ENCODE assay signal across 1 fruit fly cellular context in genomic region chr2L:21142972-21143385, dm6.
TF ChIP-seq lines count a peak whose summit lies in the region.

Gene pths (plus strand): TSS chr2L:21143229.

TF ChIP-seq in whole organism, embryonic, 481 proteins besides CTCF, POLR2A, EP300 and RAD21 (continued from another document and continues in another):
- TF ChIP-seq CG13287 (GFP tag; IDR thresholded peaks at IDR 0.05; lab: Robert Waterston, UW; ENCODE audit: partially characterized antibody) = peak; percentile 78
- TF ChIP-seq HLHmδ (GFP tag; optimal IDR thresholded peaks at IDR 0.05; lab: Kevin White, UChicago) = no peak
- peak; percentile 38 for TF ChIP-seq CG7786 (GFP tag; optimal IDR thresholded peaks at IDR 0.05; lab: Kevin White, UChicago)
- no peak for TF ChIP-seq Stat92E (GFP tag; optimal IDR thresholded peaks at IDR 0.05; lab: Kevin White, UChicago)
- TF ChIP-seq CG6654 (GFP tag; optimal IDR thresholded peaks at IDR 0.05; lab: Kevin White, UChicago) = no peak
- no peak for TF ChIP-seq CG14965 (GFP tag; optimal IDR thresholded peaks at IDR 0.05; lab: Kevin White, UChicago; ENCODE audit: borderline replicate concordance)
- TF ChIP-seq CG1233 (GFP tag; optimal IDR thresholded peaks at IDR 0.05; lab: Kevin White, UChicago) = no peak
- TF ChIP-seq Oli (tag; optimal IDR thresholded peaks at IDR 0.05; lab: Kevin White, UChicago) = no peak
- no peak for TF ChIP-seq yki (optimal IDR thresholded peaks at IDR 0.05; lab: Kevin White, UChicago)
- peak; percentile 3 for TF ChIP-seq CG3163 (GFP tag; optimal IDR thresholded peaks at IDR 0.05; lab: Kevin White, UChicago)
- peak; percentile 2 for TF ChIP-seq Sry-β (GFP tag; optimal IDR thresholded peaks at IDR 0.05; lab: Kevin White, UChicago)
- peak; percentile 64 for TF ChIP-seq stwl (tag; optimal IDR thresholded peaks at IDR 0.05; lab: Kevin White, UChicago)
- peak; percentile 75; the same call in 1 of the 3 replicates for TF ChIP-seq CG11456 (GFP tag; IDR thresholded peaks at IDR 0.05; lab: Robert Waterston, UW)
- TF ChIP-seq slbo (GFP tag; IDR thresholded peaks at IDR 0.05; lab: Robert Waterston, UW) = peak; percentile 75
- TF ChIP-seq gce (GFP tag; IDR thresholded peaks at IDR 0.05; lab: Robert Waterston, UW) = no peak
- TF ChIP-seq CG15073 (GFP tag; optimal IDR thresholded peaks at IDR 0.05; lab: Kevin White, UChicago) = no peak
- TF ChIP-seq Meics (GFP tag; optimal IDR thresholded peaks at IDR 0.05; lab: Kevin White, UChicago) = no peak
- TF ChIP-seq zf30C (GFP tag; optimal IDR thresholded peaks at IDR 0.05; lab: Kevin White, UChicago) = no peak
- TF ChIP-seq trem (tag; optimal IDR thresholded peaks at IDR 0.05; lab: Kevin White, UChicago) = peak; percentile 61
- TF ChIP-seq dpn (GFP tag; optimal IDR thresholded peaks at IDR 0.05; lab: Kevin White, UChicago) = peak; percentile 15 to 65
- no peak for TF ChIP-seq Fer1 (GFP tag; optimal IDR thresholded peaks at IDR 0.05; lab: Kevin White, UChicago)
- peak; percentile 68 for TF ChIP-seq CG9817 (tag; optimal IDR thresholded peaks at IDR 0.05; lab: Kevin White, UChicago)
- TF ChIP-seq CG8944 (GFP tag; optimal IDR thresholded peaks at IDR 0.05; lab: Kevin White, UChicago) = peak; percentile 59
- TF ChIP-seq croc (GFP tag; conservative IDR thresholded peaks at IDR 0.05; lab: Robert Waterston, UW) = no peak
- TF ChIP-seq fd64A (GFP tag; optimal IDR thresholded peaks at IDR 0.05; lab: Kevin White, UChicago) = no peak
- peak; percentile 65 for TF ChIP-seq CG32532 (GFP tag; IDR thresholded peaks at IDR 0.05; lab: Robert Waterston, UW)
- TF ChIP-seq Asciz (GFP tag; optimal IDR thresholded peaks at IDR 0.05; lab: Kevin White, UChicago) = no peak
- no peak for TF ChIP-seq CG15479 (GFP tag; optimal IDR thresholded peaks at IDR 0.05; lab: Kevin White, UChicago)
- TF ChIP-seq Atf6 (GFP tag; IDR thresholded peaks at IDR 0.05; lab: Robert Waterston, UW) = no peak
- no peak for TF ChIP-seq sqz (GFP tag; optimal IDR thresholded peaks at IDR 0.05; lab: Kevin White, UChicago)
- peak; percentile 74 for TF ChIP-seq nerfin-2 (GFP tag; IDR thresholded peaks at IDR 0.05; lab: Robert Waterston, UW; ENCODE audit: partially characterized antibody)
- no peak for TF ChIP-seq CrebB (tag; optimal IDR thresholded peaks at IDR 0.05; lab: Kevin White, UChicago)
- no peak for TF ChIP-seq CG12071 (GFP tag; optimal IDR thresholded peaks at IDR 0.05; lab: Kevin White, UChicago)
- TF ChIP-seq pita (GFP tag; optimal IDR thresholded peaks at IDR 0.05; lab: Kevin White, UChicago) = no peak
- peak; percentile 72 for TF ChIP-seq zen (tag; optimal IDR thresholded peaks at IDR 0.05; lab: Kevin White, UChicago)
- peak; percentile 37 for TF ChIP-seq CG10654 (GFP tag; optimal IDR thresholded peaks at IDR 0.05; lab: Kevin White, UChicago)
- peak; percentile 45 for TF ChIP-seq grn (GFP tag; optimal IDR thresholded peaks at IDR 0.05; lab: Kevin White, UChicago)
- TF ChIP-seq zen2 (GFP tag; IDR thresholded peaks at IDR 0.05; lab: Robert Waterston, UW; ENCODE audit: partially characterized antibody) = no peak; the same call in 2 of the 3 replicates
- TF ChIP-seq kay (GFP tag; optimal IDR thresholded peaks at IDR 0.05; lab: Kevin White, UChicago) = no peak
- TF ChIP-seq ci (GFP tag; IDR thresholded peaks at IDR 0.05; lab: Robert Waterston, UW) = no peak
- peak; percentile 31 for TF ChIP-seq CG4617 (GFP tag; optimal IDR thresholded peaks at IDR 0.05; lab: Kevin White, UChicago; ENCODE audit: borderline replicate concordance)
- TF ChIP-seq gt (GFP tag; IDR thresholded peaks at IDR 0.05; lab: Robert Waterston, UW) = no peak
- TF ChIP-seq CG13123 (GFP tag; optimal IDR thresholded peaks at IDR 0.05; lab: Kevin White, UChicago) = peak; percentile 22
- 0 out of 3 replicates have a peak, but pooled peaks have one; percentile 25 for TF ChIP-seq tgo (GFP tag; IDR thresholded peaks at IDR 0.05; lab: Robert Waterston, UW)
- no peak for TF ChIP-seq Drgx (GFP tag; IDR thresholded peaks at IDR 0.05; lab: Robert Waterston, UW)
- peak; percentile 8 for TF ChIP-seq CG9797 (GFP tag; optimal IDR thresholded peaks at IDR 0.05; lab: Kevin White, UChicago)
- no peak for TF ChIP-seq CG7839 (tag; optimal IDR thresholded peaks at IDR 0.05; lab: Kevin White, UChicago)
- no peak for TF ChIP-seq dmrt99B (tag; optimal IDR thresholded peaks at IDR 0.05; lab: Kevin White, UChicago)
- TF ChIP-seq maf-S (GFP tag; optimal IDR thresholded peaks at IDR 0.05; lab: Kevin White, UChicago) = peak; percentile 50
- TF ChIP-seq tap (tag; optimal IDR thresholded peaks at IDR 0.05; lab: Kevin White, UChicago) = no peak
- peak; percentile 39 for TF ChIP-seq MBD-R2 (GFP tag; IDR thresholded peaks at IDR 0.05; lab: Robert Waterston, UW)
- TF ChIP-seq CG6272 (GFP tag; IDR thresholded peaks at IDR 0.05; lab: Robert Waterston, UW) = peak; percentile 42; the same call in 1 of the 2 replicates
- TF ChIP-seq grau (tag; optimal IDR thresholded peaks at IDR 0.05; lab: Kevin White, UChicago) = peak; percentile 44
- peak; percentile 29 for TF ChIP-seq tx (GFP tag; optimal IDR thresholded peaks at IDR 0.05; lab: Kevin White, UChicago)
- TF ChIP-seq Ravus (GFP tag; IDR thresholded peaks at IDR 0.05; lab: Robert Waterston, UW) = no peak
- peak; percentile 90 for TF ChIP-seq Dref (GFP tag; IDR thresholded peaks at IDR 0.05; lab: Robert Waterston, UW)
- TF ChIP-seq Sox102F (GFP tag; optimal IDR thresholded peaks at IDR 0.05; lab: Kevin White, UChicago) = no peak
- TF ChIP-seq jing (GFP tag; optimal IDR thresholded peaks at IDR 0.05; lab: Kevin White, UChicago) = no peak
- no peak for TF ChIP-seq H2.0 (GFP tag; IDR thresholded peaks at IDR 0.05; lab: Robert Waterston, UW)
- peak in 1 of 2 experiments; percentile 73 for TF ChIP-seq Dfd (GFP tag; optimal IDR thresholded peaks at IDR 0.05; lab: Kevin White, UChicago)
- TF ChIP-seq al (GFP tag; IDR thresholded peaks at IDR 0.05; lab: Robert Waterston, UW) = no peak
- TF ChIP-seq stc (GFP tag; IDR thresholded peaks at IDR 0.05; lab: Robert Waterston, UW) = no peak
- TF ChIP-seq CG18599 (GFP tag; optimal IDR thresholded peaks at IDR 0.05; lab: Kevin White, UChicago) = no peak
- TF ChIP-seq tup (GFP tag; optimal IDR thresholded peaks at IDR 0.05; lab: Kevin White, UChicago) = no peak
- TF ChIP-seq CG18476 (GFP tag; optimal IDR thresholded peaks at IDR 0.05; lab: Kevin White, UChicago) = no peak
- TF ChIP-seq lola (GFP tag; optimal IDR thresholded peaks at IDR 0.05; lab: Kevin White, UChicago) = peak in 2 of 3 experiments; percentile 5 to 80
- TF ChIP-seq CG7987 (GFP tag; optimal IDR thresholded peaks at IDR 0.05; lab: Kevin White, UChicago) = no peak
- peak; percentile 35 for TF ChIP-seq pum (GFP tag; optimal IDR thresholded peaks at IDR 0.05; lab: Kevin White, UChicago)
- TF ChIP-seq CG5953 (GFP tag; IDR thresholded peaks at IDR 0.05; lab: Robert Waterston, UW) = no peak
- TF ChIP-seq CG8765 (GFP tag; IDR thresholded peaks at IDR 0.05; lab: Robert Waterston, UW) = no peak
- TF ChIP-seq ro (GFP tag; IDR thresholded peaks at IDR 0.05; lab: Robert Waterston, UW) = no peak
- no peak for TF ChIP-seq CG14050 (GFP tag; IDR thresholded peaks at IDR 0.05; lab: Robert Waterston, UW)
- peak; percentile 41 for TF ChIP-seq NfI (GFP tag; optimal IDR thresholded peaks at IDR 0.05; lab: Kevin White, UChicago)
- no peak for TF ChIP-seq cas (GFP tag; IDR thresholded peaks at IDR 0.05; lab: Robert Waterston, UW)
- peak; percentile 38 for TF ChIP-seq CG13424 (tag; optimal IDR thresholded peaks at IDR 0.05; lab: Kevin White, UChicago)
- TF ChIP-seq unc-4 (GFP tag; IDR thresholded peaks at IDR 0.05; lab: Robert Waterston, UW; ENCODE audit: partially characterized antibody) = peak; percentile 74
- TF ChIP-seq CG11085 (GFP tag; IDR thresholded peaks at IDR 0.05; lab: Robert Waterston, UW) = peak; percentile 58; the same call in 1 of the 2 replicates
- TF ChIP-seq HHEX (GFP tag; optimal IDR thresholded peaks at IDR 0.05; lab: Kevin White, UChicago) = no peak
- no peak for TF ChIP-seq insv (GFP tag; optimal IDR thresholded peaks at IDR 0.05; lab: Kevin White, UChicago)
- no peak for TF ChIP-seq dimm (GFP tag; IDR thresholded peaks at IDR 0.05; lab: Robert Waterston, UW)
- TF ChIP-seq CG18619 (GFP tag; optimal IDR thresholded peaks at IDR 0.05; lab: Kevin White, UChicago) = no peak
- TF ChIP-seq pho (GFP tag; optimal IDR thresholded peaks at IDR 0.05; lab: Kevin White, UChicago) = peak; percentile 68
- no peak for TF ChIP-seq Lim3 (GFP tag; IDR thresholded peaks at IDR 0.05; lab: Robert Waterston, UW)
- no peak for TF ChIP-seq CG6254 (GFP tag; optimal IDR thresholded peaks at IDR 0.05; lab: Kevin White, UChicago)
- peak; percentile 97 for TF ChIP-seq dm (GFP tag; optimal IDR thresholded peaks at IDR 0.05; lab: Kevin White, UChicago)
- peak; percentile 56 for TF ChIP-seq pnt (GFP tag; optimal IDR thresholded peaks at IDR 0.05; lab: Kevin White, UChicago)
- TF ChIP-seq CG9727 (GFP tag; optimal IDR thresholded peaks at IDR 0.05; lab: Kevin White, UChicago) = no peak
- no peak for TF ChIP-seq ara (GFP tag; IDR thresholded peaks at IDR 0.05; lab: Robert Waterston, UW)
- TF ChIP-seq mam (GFP tag; optimal IDR thresholded peaks at IDR 0.05; lab: Kevin White, UChicago) = peak; percentile 79
- TF ChIP-seq Poxn (GFP tag; IDR thresholded peaks at IDR 0.05; lab: Robert Waterston, UW) = no peak
- TF ChIP-seq fru (optimal IDR thresholded peaks at IDR 0.05; lab: Kevin White, UChicago) = no peak
- TF ChIP-seq tin (GFP tag; optimal IDR thresholded peaks at IDR 0.05; lab: Kevin White, UChicago) = peak; percentile 42
- no peak for TF ChIP-seq rib (GFP tag; IDR thresholded peaks at IDR 0.05; lab: Robert Waterston, UW)
- TF ChIP-seq CG8388 (GFP tag; optimal IDR thresholded peaks at IDR 0.05; lab: Kevin White, UChicago) = no peak
- peak; percentile 82 for TF ChIP-seq CG9932 (GFP tag; IDR thresholded peaks at IDR 0.05; lab: Robert Waterston, UW)
- TF ChIP-seq CG14710 (tag; optimal IDR thresholded peaks at IDR 0.05; lab: Kevin White, UChicago) = peak; percentile 67
- TF ChIP-seq CkIIα-i1 (GFP tag; IDR thresholded peaks at IDR 0.05; lab: Robert Waterston, UW) = no peak
- TF ChIP-seq CG3847 (GFP tag; IDR thresholded peaks at IDR 0.05; lab: Robert Waterston, UW) = peak; percentile 59; the same call in 1 of the 2 replicates
- no peak; the same call in 2 of the 3 replicates for TF ChIP-seq CG34422 (GFP tag; IDR thresholded peaks at IDR 0.05; lab: Robert Waterston, UW)
- no peak for TF ChIP-seq CG10462 (GFP tag; optimal IDR thresholded peaks at IDR 0.05; lab: Kevin White, UChicago)
- no peak for TF ChIP-seq Nf-YB (GFP tag; optimal IDR thresholded peaks at IDR 0.05; lab: Kevin White, UChicago)
- peak; percentile 8 for TF ChIP-seq CG13775 (GFP tag; optimal IDR thresholded peaks at IDR 0.05; lab: Kevin White, UChicago)
- peak; percentile 54 for TF ChIP-seq NFAT (GFP tag; IDR thresholded peaks at IDR 0.05; lab: Robert Waterston, UW)
- no peak for TF ChIP-seq ham (GFP tag; IDR thresholded peaks at IDR 0.05; lab: Robert Waterston, UW)
- no peak for TF ChIP-seq Sox100B (GFP tag; optimal IDR thresholded peaks at IDR 0.05; lab: Kevin White, UChicago)
- TF ChIP-seq CG42726 (GFP tag; IDR thresholded peaks at IDR 0.05; lab: Robert Waterston, UW; ENCODE audit: partially characterized antibody) = peak; percentile 83
- no peak for TF ChIP-seq repo (GFP tag; optimal IDR thresholded peaks at IDR 0.05; lab: Kevin White, UChicago)
- TF ChIP-seq Med (GFP tag; lab: Kevin White, UChicago) = peak; percentile 84
- TF ChIP-seq Hsf (GFP tag; optimal IDR thresholded peaks at IDR 0.05; lab: Kevin White, UChicago) = peak; percentile 67
- TF ChIP-seq schlank (tag; optimal IDR thresholded peaks at IDR 0.05; lab: Kevin White, UChicago) = no peak
- no peak for TF ChIP-seq da (GFP tag; optimal IDR thresholded peaks at IDR 0.05; lab: Kevin White, UChicago)
- peak; percentile 11 for TF ChIP-seq slp2 (GFP tag; optimal IDR thresholded peaks at IDR 0.05; lab: Kevin White, UChicago)
- TF ChIP-seq crp (GFP tag; optimal IDR thresholded peaks at IDR 0.05; lab: Kevin White, UChicago) = no peak
- TF ChIP-seq CG14667 (GFP tag; IDR thresholded peaks at IDR 0.05; lab: Robert Waterston, UW) = no peak
- peak; percentile 10; the same call in 1 of the 2 replicates for TF ChIP-seq E2f2 (GFP tag; IDR thresholded peaks at IDR 0.05; lab: Robert Waterston, UW)
- TF ChIP-seq phol (tag; optimal IDR thresholded peaks at IDR 0.05; lab: Kevin White, UChicago) = peak; percentile 67
- no peak for TF ChIP-seq Deaf1 (tag; optimal IDR thresholded peaks at IDR 0.05; lab: Kevin White, UChicago)
- no peak for TF ChIP-seq trh (GFP tag; optimal IDR thresholded peaks at IDR 0.05; lab: Kevin White, UChicago)
- no peak for TF ChIP-seq aop (GFP tag; IDR thresholded peaks at IDR 0.05; lab: Robert Waterston, UW)
- TF ChIP-seq caup (GFP tag; optimal IDR thresholded peaks at IDR 0.05; lab: Kevin White, UChicago; ENCODE audit: severe bottlenecking) = no peak
- TF ChIP-seq CG34376 (GFP tag; optimal IDR thresholded peaks at IDR 0.05; lab: Kevin White, UChicago) = no peak
- TF ChIP-seq CG16813 (GFP tag; IDR thresholded peaks at IDR 0.05; lab: Robert Waterston, UW; ENCODE audit: partially characterized antibody) = peak; percentile 85
- TF ChIP-seq sna (GFP tag; IDR thresholded peaks at IDR 0.05; lab: Robert Waterston, UW; ENCODE audit: partially characterized antibody) = peak; percentile 54
- TF ChIP-seq scrt (GFP tag; optimal IDR thresholded peaks at IDR 0.05; lab: Kevin White, UChicago) = no peak
- peak; percentile 30 for TF ChIP-seq Atf-2 (GFP tag; optimal IDR thresholded peaks at IDR 0.05; lab: Kevin White, UChicago)
- no peak for TF ChIP-seq CG4854 (GFP tag; optimal IDR thresholded peaks at IDR 0.05; lab: Kevin White, UChicago)
- no peak for TF ChIP-seq Bdp1 (GFP tag; optimal IDR thresholded peaks at IDR 0.05; lab: Kevin White, UChicago)
- TF ChIP-seq kni (GFP tag; optimal IDR thresholded peaks at IDR 0.05; lab: Kevin White, UChicago) = no peak
- no peak for TF ChIP-seq vfl (GFP tag; optimal IDR thresholded peaks at IDR 0.05; lab: Kevin White, UChicago)
- TF ChIP-seq CG11560 (tag; IDR thresholded peaks at IDR 0.05; lab: Robert Waterston, UW) = no peak
- no peak for TF ChIP-seq CG2678 (tag; optimal IDR thresholded peaks at IDR 0.05; lab: Kevin White, UChicago)
- peak; percentile 4 for TF ChIP-seq NC2α (GFP tag; optimal IDR thresholded peaks at IDR 0.05; lab: Kevin White, UChicago)
- no peak for TF ChIP-seq CG7372 (GFP tag; IDR thresholded peaks at IDR 0.05; lab: Robert Waterston, UW)
- TF ChIP-seq CG8924 (tag; optimal IDR thresholded peaks at IDR 0.05; lab: Kevin White, UChicago) = peak; percentile 15
- peak; percentile 44; the same call in 2 of the 3 replicates for TF ChIP-seq CG17361 (GFP tag; IDR thresholded peaks at IDR 0.05; lab: Robert Waterston, UW)
